Worm (Caenorhabditis elegans): Measurements from ENCODE around the gene F59B10.6.
A peak's percentile ranks its signal among the peaks of the same experiment; 100 is the strongest.

The F59B10.6 gene

DNA sequence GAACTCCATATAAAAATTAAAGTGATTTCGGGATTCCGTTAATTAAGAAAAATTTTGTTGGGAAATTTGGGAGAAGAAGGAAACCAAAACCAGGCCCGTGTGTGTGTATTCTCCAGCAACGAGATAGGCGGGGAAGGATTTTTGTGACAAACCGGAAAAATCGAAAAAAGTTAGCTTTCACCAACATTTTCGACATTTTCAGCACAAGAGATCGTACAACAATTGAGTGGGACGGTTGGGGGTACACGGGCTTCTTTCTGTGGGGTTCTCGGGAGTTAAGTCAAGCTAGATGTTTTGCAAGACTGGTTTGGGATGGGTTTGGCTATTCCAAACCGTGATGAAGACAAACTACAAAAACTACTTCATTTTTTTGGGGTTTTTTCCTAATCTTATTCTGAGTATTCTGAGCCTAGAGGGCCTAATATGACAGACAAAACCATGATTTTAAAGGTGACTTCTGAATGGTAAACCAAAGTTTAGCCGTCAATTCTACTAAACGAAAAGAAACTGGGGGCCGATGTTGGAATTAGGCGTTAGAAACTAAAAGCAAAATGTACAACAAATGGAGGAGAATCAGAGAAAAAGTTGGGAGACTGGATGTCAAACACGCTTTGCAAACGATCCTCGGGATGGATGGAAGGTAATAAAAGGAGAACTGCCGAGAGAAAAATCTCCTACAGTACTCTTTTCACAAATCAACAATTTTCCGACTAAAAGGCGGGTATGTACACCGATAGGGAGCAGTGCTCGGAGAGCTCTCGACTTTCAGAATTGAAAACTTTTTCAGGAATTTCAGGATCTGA lies 18.6 kb upstream of the F59B10.6 start (continued):
- TF ChIP-seq snpc-1.3 (tag; optimal IDR thresholded peaks at IDR 0.05; ENCODE audit: insufficient read depth) (no peak), F33H1.4 (GFP tag; IDR thresholded peaks at IDR 0.05) (no peak; the same call in 1 of the 2 replicates), ets-4 (GFP tag; optimal IDR thresholded peaks at IDR 0.05) (no peak), B0336.3 (GFP tag; IDR thresholded peaks at IDR 0.05) (peak; percentile 48), nfyb-1 (GFP tag; IDR thresholded peaks at IDR 0.05) (peak; percentile 75), sdz-38 (tag; optimal IDR thresholded peaks at IDR 0.05) (no peak), nhr-179 (tag; optimal IDR thresholded peaks at IDR 0.05) (no peak), F57C9.4 (tag; optimal IDR thresholded peaks at IDR 0.05) (no peak), pha-4 (tag; optimal IDR thresholded peaks at IDR 0.05) (no peak), ccch-3 (GFP tag; optimal IDR thresholded peaks at IDR 0.05) (no peak), gei-17 (GFP tag; optimal IDR thresholded peaks at IDR 0.05) (peak; percentile 29), attf-6 (GFP tag; IDR thresholded peaks at IDR 0.05) (no peak), lsy-27 (tag; optimal IDR thresholded peaks at IDR 0.05; ENCODE audit: borderline replicate concordance, insufficient read depth) (no peak), madf-10 (tag; optimal IDR thresholded peaks at IDR 0.05) (no peak), zim-3 (tag; optimal IDR thresholded peaks at IDR 0.05) (peak; percentile 70), ceh-58 (GFP tag; IDR thresholded peaks at IDR 0.05) (0 out of 2 replicates have a peak, but pooled peaks have one; percentile 51), Y53F4B.3 (GFP tag; IDR thresholded peaks at IDR 0.05) (peak; percentile 3; the same call in 1 of the 2 replicates), lir-1 (GFP tag; conservative IDR thresholded peaks at IDR 0.05) (no peak), B0035.1 (tag; optimal IDR thresholded peaks at IDR 0.05) (no peak), F23B12.7 (tag; optimal IDR thresholded peaks at IDR 0.05; ENCODE audit: insufficient read depth) (no peak), ceh-100 (GFP tag; IDR thresholded peaks at IDR 0.05) (no peak), cebp-2 (GFP tag; IDR thresholded peaks at IDR 0.05) (no peak), madf-8 (GFP tag; conservative IDR thresholded peaks at IDR 0.05) (no peak), cebp-1 (GFP tag; IDR thresholded peaks at IDR 0.05) (no peak), cebp-1 (tag; optimal IDR thresholded peaks at IDR 0.05) (peak; percentile 67), aptf-3 (GFP tag; IDR thresholded peaks at IDR 0.05) (no peak), Y53G8AR.9 (GFP tag; conservative IDR thresholded peaks at IDR 0.05) (peak; percentile 44; the same call in 1 of the 2 replicates), chd-7 (tag; optimal IDR thresholded peaks at IDR 0.05) (peak; percentile 26), K12H6.12 (tag; optimal IDR thresholded peaks at IDR 0.05) (no peak), tlf-1 (GFP tag; optimal IDR thresholded peaks at IDR 0.05) (peak; percentile 31), ztf-28 (GFP tag; IDR thresholded peaks at IDR 0.05) (peak; percentile 58; the same call in 1 of the 2 replicates), let-526 (GFP tag; IDR thresholded peaks at IDR 0.05) (no peak), lin-26 (GFP tag; IDR thresholded peaks at IDR 0.05) (peak; percentile 68), snpc-4 (GFP tag; optimal IDR thresholded peaks at IDR 0.05) (no peak), snpc-4 (tag; optimal IDR thresholded peaks at IDR 0.05) (no peak), ztf-25 (GFP tag; IDR thresholded peaks at IDR 0.05) (no peak), F10E7.11 (tag; optimal IDR thresholded peaks at IDR 0.05) (peak; percentile 36), ceh-91 (GFP tag; IDR thresholded peaks at IDR 0.05) (no peak), ceh-40 (GFP tag; IDR thresholded peaks at IDR 0.05) (peak; percentile 48; the same call in 1 of the 2 replicates), mel-28 (tag; optimal IDR thresholded peaks at IDR 0.05; ENCODE audit: borderline replicate concordance) (peak; percentile 63), mxl-1 (tag; optimal IDR thresholded peaks at IDR 0.05) (no peak), hrde-1 (tag; optimal IDR thresholded peaks at IDR 0.05; ENCODE audit: borderline replicate concordance) (no peak), ztf-22 (GFP tag; optimal IDR thresholded peaks at IDR 0.05) (no peak), hlh-12 (tag; optimal IDR thresholded peaks at IDR 0.05) (no peak), unc-130 (GFP tag; optimal IDR thresholded peaks at IDR 0.05) (no peak), madf-6 (GFP tag; IDR thresholded peaks at IDR 0.05) (peak; percentile 48; the same call in 1 of the 2 replicates), nfya-2 (GFP tag; IDR thresholded peaks at IDR 0.05) (no peak)

Measured in whole organism, young adult.